Fruit fly (Drosophila melanogaster): ENCODE data around the gene CG10919.

dm6 chr3R:7779620-7780019 is 21.7 kb downstream of the CG10919 start:
- TF ChIP-seq CG14711 (tag; optimal IDR thresholded peaks at IDR 0.05) (no peak), bab1 (GFP tag; optimal IDR thresholded peaks at IDR 0.05) (no peak), Mnt (GFP tag; optimal IDR thresholded peaks at IDR 0.05) (no peak), CG1620 (GFP tag; optimal IDR thresholded peaks at IDR 0.05) (no peak), Hr96 (GFP tag; optimal IDR thresholded peaks at IDR 0.05) (no peak), kay (GFP tag; ENCODE audit: borderline replicate concordance) (no peak), CG7101 (tag; optimal IDR thresholded peaks at IDR 0.05) (no peak), CG33017 (tag; optimal IDR thresholded peaks at IDR 0.05) (no peak), Clk (GFP tag; optimal IDR thresholded peaks at IDR 0.05) (no peak)

All from whole organism, adult.